Worm (Caenorhabditis elegans) whole organism, mixed stage, embryonic: ENCODE measurements around the gene F01G10.9.

Experiments used
- M03D4.4 ChIP-seq: sonication (generic microtip); optimal IDR thresholded peaks from 2 replicates; lab custom pipeline; 2017; ENCODE audit warnings: mild to moderate bottlenecking, missing genetic modification characterization, missing compliant biosample characterization
- bed-3 ChIP-seq: fragments of 200-800 bp; sonication (Bioruptor generic); optimal IDR thresholded peaks from 3 replicates; lab custom pipeline; 2018; ENCODE audit warnings: mild to moderate bottlenecking, missing genetic modification characterization, moderate library complexity, missing compliant biosample characterization
- ceh-43 ChIP-seq: fragments of 200-800 bp; sonication (Bioruptor generic); optimal IDR thresholded peaks from 2 replicates; lab custom pipeline; 2018; ENCODE audit warnings: mild to moderate bottlenecking, missing genetic modification characterization, moderate library complexity, missing compliant biosample characterization
- ces-1 ChIP-seq: fragments of 150-350 bp; optimal IDR thresholded peaks from 2 replicates; lab custom pipeline; 2014; ENCODE audit warnings: missing biosample characterization, missing genetic modification reagents, missing genetic modification characterization
- drap-1 ChIP-seq: fragments of 200-800 bp; sonication (Bioruptor generic); optimal IDR thresholded peaks from 3 replicates; lab custom pipeline; 2018; ENCODE audit warnings: mild to moderate bottlenecking, missing genetic modification characterization, missing compliant biosample characterization
- elt-1 ChIP-seq: sonication (generic microtip); optimal IDR thresholded peaks from 2 replicates; lab custom pipeline; 2017; ENCODE audit warnings: missing genetic modification characterization, mild to moderate bottlenecking, missing compliant biosample characterization, antibody characterized with exemption, moderate library complexity, borderline replicate concordance; ENCODE audit not compliant: insufficient read depth
- elt-3 ChIP-seq: fragments of 150-350 bp; optimal IDR thresholded peaks from 2 replicates; lab custom pipeline; 2014; ENCODE audit warnings: missing biosample characterization, missing genetic modification characterization
- flh-1 ChIP-seq: fragments of 200-800 bp; sonication (Bioruptor generic); optimal IDR thresholded peaks from 2 replicates; lab custom pipeline; 2018; ENCODE audit warnings: mild to moderate bottlenecking, missing genetic modification characterization, moderate library complexity, missing compliant biosample characterization
- ham-2 ChIP-seq: fragments of 200-800 bp; sonication (Bioruptor generic); optimal IDR thresholded peaks from 2 replicates; lab custom pipeline; 2018; ENCODE audit warnings: mild to moderate bottlenecking, missing genetic modification characterization, missing compliant biosample characterization
- hlh-1 ChIP-seq: fragments of 150-350 bp; optimal IDR thresholded peaks from 2 replicates; lab custom pipeline; 2014; ENCODE audit warnings: missing biosample characterization, missing genetic modification reagents, missing genetic modification characterization
- lin-13 ChIP-seq: fragments of 150-350 bp; optimal IDR thresholded peaks from 2 replicates; lab custom pipeline; 2014; ENCODE audit warnings: missing biosample characterization, missing genetic modification characterization
- lin-32 ChIP-seq: fragments of 200-800 bp; sonication (Bioruptor generic); optimal IDR thresholded peaks from 2 replicates; lab custom pipeline; 2018; ENCODE audit warnings: mild to moderate bottlenecking, missing genetic modification characterization, missing compliant biosample characterization
- lsy-2 ChIP-seq: fragments of 150-350 bp; optimal IDR thresholded peaks from 2 replicates; lab custom pipeline; 2014; ENCODE audit warnings: missing biosample characterization, missing genetic modification characterization
- mab-5 ChIP-seq: fragments of 150-350 bp; optimal IDR thresholded peaks from 2 replicates; lab custom pipeline; 2014; ENCODE audit warnings: missing biosample characterization, missing genetic modification characterization
- nhr-12 ChIP-seq: fragments of 150-350 bp; optimal IDR thresholded peaks from 2 replicates; lab custom pipeline; 2014; ENCODE audit warnings: missing biosample characterization, missing genetic modification characterization
- nhr-2 ChIP-seq: fragments of 150-350 bp; optimal IDR thresholded peaks from 2 replicates; lab custom pipeline; 2014; ENCODE audit warnings: missing biosample characterization, missing genetic modification characterization
- nhr-237 ChIP-seq: fragments of 150-350 bp; optimal IDR thresholded peaks from 2 replicates; lab custom pipeline; 2014; ENCODE audit warnings: missing biosample characterization, missing genetic modification characterization
- nhr-28 ChIP-seq: fragments of 150-350 bp; optimal IDR thresholded peaks from 2 replicates; lab custom pipeline; 2014; ENCODE audit warnings: missing biosample characterization, missing genetic modification characterization
- nhr-76 ChIP-seq: sonication (generic microtip); optimal IDR thresholded peaks from 2 replicates; lab custom pipeline; 2017; ENCODE audit warnings: missing biosample characterization, missing genetic modification characterization
- pha-4 ChIP-seq: fragments of 150-350 bp; optimal IDR thresholded peaks from 2 replicates; lab custom pipeline; 2018; ENCODE audit warnings: missing biosample characterization, missing genetic modification reagents, missing genetic modification characterization
- sem-2 ChIP-seq: fragments of 200-800 bp; sonication (Bioruptor generic); optimal IDR thresholded peaks from 2 replicates; lab custom pipeline; 2018; ENCODE audit warnings: mild to moderate bottlenecking, missing genetic modification characterization, missing compliant biosample characterization
- snpc-4 ChIP-seq: fragments of 150-350 bp; optimal IDR thresholded peaks from 2 replicates; lab custom pipeline; 2014; ENCODE audit warnings: missing biosample characterization, missing genetic modification characterization
- sptf-1 ChIP-seq: sonication (generic microtip); optimal IDR thresholded peaks from 2 replicates; lab custom pipeline; 2017; ENCODE audit warnings: mild to moderate bottlenecking, missing genetic modification characterization, moderate library complexity, missing compliant biosample characterization
- unc-120 ChIP-seq: sonication (generic microtip); optimal IDR thresholded peaks from 2 replicates; lab custom pipeline; 2017; ENCODE audit warnings: missing genetic modification characterization, missing compliant biosample characterization; ENCODE audit not compliant: poor library complexity, severe bottlenecking
- unc-39 ChIP-seq: fragments of 150-350 bp; optimal IDR thresholded peaks from 2 replicates; lab custom pipeline; 2014; ENCODE audit warnings: missing biosample characterization, missing genetic modification characterization
- unc-62 ChIP-seq: fragments of 150-350 bp; optimal IDR thresholded peaks from 2 replicates; lab custom pipeline; 2014; ENCODE audit warnings: missing biosample characterization, missing genetic modification reagents, missing genetic modification characterization
- zip-8 ChIP-seq: fragments of 150-350 bp; optimal IDR thresholded peaks from 2 replicates; lab custom pipeline; 2014; ENCODE audit warnings: missing biosample characterization, missing genetic modification characterization
- ztf-11 ChIP-seq: fragments of 150-350 bp; optimal IDR thresholded peaks from 2 replicates; lab custom pipeline; 2014; ENCODE audit warnings: missing biosample characterization, missing genetic modification characterization

The F01G10.9 gene

DNA sequence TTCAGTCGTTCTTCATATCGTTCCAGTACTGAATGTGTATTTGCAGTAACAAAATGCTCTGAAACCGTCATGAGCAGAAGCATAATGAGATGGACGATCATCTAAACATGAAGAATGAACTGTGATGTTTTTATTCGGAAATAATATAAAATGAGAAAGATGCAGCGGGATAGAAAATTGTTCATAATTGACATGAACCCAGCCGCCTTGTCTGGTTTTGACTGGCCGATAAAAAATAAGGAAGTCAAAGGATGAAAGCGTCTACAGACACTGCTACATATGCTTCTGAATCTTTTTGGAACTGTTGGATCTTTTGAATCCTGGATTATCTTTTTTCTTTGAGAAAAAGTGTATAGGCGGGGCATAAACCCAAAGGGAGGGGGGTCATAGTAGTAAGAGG is at the start of gene F01G10.9:
F01G10.9 (minus strand) TSS at position 101 of the 400 bp plus-strand sequence.
- TF ChIP-seq unc-62 (GFP tag; lab: Kevin White, UChicago) (no peak), nhr-2 (tag; lab: Kevin White, UChicago) (no peak), flh-1 (no peak), nhr-12 (tag; lab: Kevin White, UChicago) (no peak), zip-8 (no peak), ceh-43 (GFP tag; lab: Kevin White, UChicago) (no peak), drap-1 (no peak), elt-3 (no peak)

DNA sequence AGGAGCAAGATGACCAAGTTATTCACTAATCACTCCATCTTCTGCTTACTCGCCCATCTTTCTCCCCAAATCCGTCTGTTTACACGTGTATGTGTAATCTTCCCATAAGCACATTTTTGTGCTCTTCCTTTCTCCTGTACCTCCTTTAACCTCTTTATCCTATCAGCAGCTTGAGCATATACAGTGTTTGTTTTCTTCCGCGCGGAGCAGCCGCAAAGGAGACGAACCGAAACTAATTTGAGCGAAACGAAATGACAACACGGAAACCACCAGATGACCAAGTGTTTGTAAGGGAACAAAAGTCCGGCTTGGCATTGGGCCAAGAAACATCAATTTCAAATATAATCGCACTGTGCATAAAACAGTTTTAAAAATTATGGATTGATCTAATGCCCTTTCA is 44.9 kb upstream of the F01G10.9 start:
- TF ChIP-seq elt-1 (tag; lab: Kevin White, UChicago) (no peak), lin-32 (GFP tag; lab: Kevin White, UChicago) (no peak), nhr-2 (tag; lab: Kevin White, UChicago) (no peak), lsy-2 (tag; lab: Kevin White, UChicago) (no peak), pha-4 (tag; lab: Kevin White, UChicago) (no peak), ceh-43 (GFP tag; lab: Kevin White, UChicago) (no peak), nhr-237 (tag; lab: Kevin White, UChicago) (no peak), sem-2 (no peak), unc-120 (tag; lab: Kevin White, UChicago) (no peak), unc-62 (GFP tag; lab: Kevin White, UChicago) (no peak), flh-1 (no peak), hlh-1 (tag; lab: Kevin White, UChicago) (no peak), ces-1 (GFP tag; lab: Kevin White, UChicago) (no peak), sptf-1 (tag; lab: Kevin White, UChicago) (no peak), lin-13 (no peak), zip-8 (no peak), nhr-76 (tag; lab: Kevin White, UChicago) (no peak), ham-2 (GFP tag; lab: Kevin White, UChicago) (no peak)

DNA sequence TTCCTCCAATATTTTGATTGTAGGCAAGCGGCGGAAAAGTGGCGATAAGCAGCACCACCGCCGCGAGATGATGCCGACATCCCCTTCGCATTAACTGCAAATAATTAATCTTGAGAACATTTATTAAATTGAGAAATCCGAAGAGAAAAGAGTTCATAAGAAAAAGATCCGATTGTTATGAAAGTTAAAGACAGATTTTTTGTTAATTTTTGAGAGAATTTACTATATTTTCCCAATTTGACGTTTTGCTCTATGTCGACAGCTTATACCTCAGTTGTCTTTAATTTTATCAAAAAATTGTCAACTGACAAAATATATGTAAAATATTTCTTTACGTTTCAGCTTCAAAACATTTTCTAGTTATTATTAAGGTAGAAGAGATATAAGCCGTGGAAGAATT is 42.7 kb upstream of the F01G10.9 start, which contains the start of gene R09E10.5:
R09E10.5 (minus strand) TSS at position 101 of the 400 bp plus-strand sequence.
- TF ChIP-seq nhr-76 (tag; lab: Kevin White, UChicago) (no peak), elt-1 (tag; lab: Kevin White, UChicago) (no peak), unc-62 (GFP tag; lab: Kevin White, UChicago) (no peak), elt-3 (no peak), zip-8 (no peak), sem-2 (no peak), ceh-43 (GFP tag; lab: Kevin White, UChicago) (no peak), mab-5 (no peak), hlh-1 (tag; lab: Kevin White, UChicago) (no peak)

DNA sequence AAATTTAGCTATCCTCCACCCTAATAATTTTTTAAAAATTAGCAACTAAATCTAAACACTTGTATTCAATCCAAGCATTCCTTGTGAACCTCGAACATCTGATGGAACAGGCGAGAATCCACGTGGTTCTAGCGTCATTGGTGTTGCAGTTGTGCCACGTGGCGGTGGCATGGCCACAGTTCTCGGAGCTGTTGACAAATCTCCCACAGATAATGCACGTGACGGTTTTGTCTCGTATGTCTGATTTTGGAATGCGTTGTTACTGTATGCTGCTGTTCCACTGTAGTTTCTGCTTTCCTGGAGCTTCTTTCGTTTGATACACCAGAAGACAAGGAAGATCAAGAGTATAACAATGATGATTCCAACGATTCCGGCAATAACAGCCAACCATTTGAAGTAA is 36.6 kb upstream of the F01G10.9 start:
- TF ChIP-seq ztf-11 (no peak), drap-1 (no peak), lin-32 (GFP tag; lab: Kevin White, UChicago) (no peak), elt-3 (no peak), snpc-4 (tag; lab: Kevin White, UChicago) (no peak), unc-62 (GFP tag; lab: Kevin White, UChicago) (no peak), nhr-76 (tag; lab: Kevin White, UChicago) (no peak), unc-120 (tag; lab: Kevin White, UChicago) (no peak), mab-5 (no peak), bed-3 (GFP tag; lab: Kevin White, UChicago) (no peak)

DNA sequence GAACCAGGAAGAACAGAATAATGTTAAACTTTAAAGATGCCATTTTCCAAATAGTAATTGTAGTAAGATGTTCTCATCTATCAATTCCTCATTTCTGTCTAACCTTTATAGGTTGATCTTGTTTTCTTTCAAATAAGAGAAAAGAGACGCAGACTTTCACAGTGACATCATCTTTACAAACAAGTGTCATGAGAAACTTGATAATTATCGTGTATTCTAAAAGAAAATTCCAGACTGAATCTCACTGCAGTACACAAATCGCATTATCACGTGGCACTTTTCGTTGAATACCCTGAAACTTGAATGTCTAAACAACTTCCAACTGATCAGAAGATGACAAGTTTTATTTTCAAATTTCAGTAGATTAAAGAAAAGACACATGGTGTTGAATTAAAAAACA is 35.6 kb upstream of the F01G10.9 start, which contains the start of gene R09E10.13:
R09E10.13 (minus strand) TSS at position 61 of the 400 bp plus-strand sequence.
- no peak for TF ChIP-seq M03D4.4 (tag; lab: Kevin White, UChicago)
- TF ChIP-seq nhr-28, result no peak
- no peak for TF ChIP-seq lin-32 (GFP tag; lab: Kevin White, UChicago)
- no peak for TF ChIP-seq lin-13

DNA sequence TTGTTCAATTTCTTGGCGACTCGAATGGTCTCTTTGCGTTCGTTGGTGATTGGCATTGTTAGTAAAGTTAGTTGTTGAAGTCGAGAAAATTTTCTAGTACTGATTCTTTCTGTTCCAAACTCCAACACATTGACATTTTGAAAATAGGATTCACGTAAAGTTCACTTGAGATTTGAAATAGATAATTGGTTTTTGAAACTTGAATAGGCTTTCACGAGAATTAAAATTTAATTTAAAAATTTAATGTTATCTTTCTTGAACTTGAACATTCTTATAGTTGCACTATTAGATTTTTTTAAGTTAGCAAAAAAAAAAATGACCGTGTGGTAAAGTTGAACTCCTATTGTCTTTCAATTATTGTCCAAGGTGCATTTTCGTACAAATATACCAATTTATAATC is 34.6 kb upstream of the F01G10.9 start, which contains the start of gene R09E10.6:
R09E10.6 (minus strand) TSS at position 101 of the 400 bp plus-strand sequence.
- TF ChIP-seq unc-39, result no peak
